Worm (Caenorhabditis elegans) whole organism, late embryonic: ENCODE results near the gene nsy-1.

ENCODE experiments used
- ceh-19 ChIP-seq: fragments of 200-800 bp; sonication (Bioruptor generic); optimal IDR thresholded peaks from 2 replicates; lab custom pipeline; 2018; ENCODE audit warnings: mild to moderate bottlenecking, missing genetic modification characterization, missing compliant biosample characterization
- elt-2 ChIP-seq: sonication (generic microtip); optimal IDR thresholded peaks from 2 replicates; lab custom pipeline; 2016; ENCODE audit warnings: missing genetic modification reagents, missing genetic modification characterization, missing compliant biosample characterization
- hlh-6 ChIP-seq: sonication (generic microtip); optimal IDR thresholded peaks from 2 replicates; lab custom pipeline; 2016; ENCODE audit warnings: missing genotype, missing genetic modification characterization, missing compliant biosample characterization
- nfya-1 ChIP-seq: sonication (generic microtip); optimal IDR thresholded peaks from 2 replicates; lab custom pipeline; 2017; ENCODE audit warnings: missing genetic modification characterization, mild to moderate bottlenecking, missing compliant biosample characterization, antibody characterized with exemption, moderate library complexity
- nhr-11 ChIP-seq: fragments of 150-350 bp; optimal IDR thresholded peaks from 2 replicates; lab custom pipeline; 2014; ENCODE audit warnings: missing biosample characterization, missing genetic modification characterization
- pag-3 ChIP-seq: sonication (generic microtip); optimal IDR thresholded peaks from 2 replicates; lab custom pipeline; 2016; ENCODE audit warnings: missing compliant biosample characterization, missing genetic modification characterization, borderline replicate concordance
- pha-4 ChIP-seq: fragments of 150-350 bp; optimal IDR thresholded peaks from 2 replicates; lab custom pipeline; 2018; ENCODE audit warnings: missing biosample characterization, missing genetic modification reagents, missing genetic modification characterization
- unc-55 ChIP-seq: sonication (generic microtip); optimal IDR thresholded peaks from 2 replicates; lab custom pipeline; 2017; ENCODE audit warnings: missing biosample characterization, missing genetic modification reagents, missing genetic modification characterization

- TF ChIP-seq pha-4 (tag; lab: Kevin White, UChicago): no peak
- TF ChIP-seq nfya-1 (tag; lab: Kevin White, UChicago): no peak
- TF ChIP-seq unc-55 (GFP tag; lab: Kevin White, UChicago): no peak
- no peak for TF ChIP-seq pag-3
- TF ChIP-seq ceh-19 (GFP tag; lab: Kevin White, UChicago): no peak
- TF ChIP-seq hlh-6 (tag; lab: Kevin White, UChicago): no peak
- TF ChIP-seq elt-2 (tag; lab: Kevin White, UChicago): peak; percentile 93
- TF ChIP-seq nhr-11 (tag; lab: Kevin White, UChicago): no peak
Measured at ce11 chrII:5019389-5020108, 3.0 kb upstream of the nsy-1 start.
